Fruit fly (Drosophila melanogaster) whole organism, embryonic: ENCODE measurements around the gene CG5181.

Source experiments
- Atf-2 ChIP-seq: fragments of 200-800 bp; sonication (Bioruptor generic); optimal IDR thresholded peaks from 2 replicates; lab custom pipeline; 2016; ENCODE audit warnings: missing biosample characterization, missing genetic modification characterization
- Bteb2 ChIP-seq: fragments of 200-800 bp; sonication (Bioruptor generic); optimal IDR thresholded peaks from 2 replicates; lab custom pipeline; 2016; ENCODE audit warnings: missing biosample characterization, missing genetic modification characterization
- CG10565 ChIP-seq: fragments of 200-800 bp; sonication (Bioruptor generic); optimal IDR thresholded peaks from 3 replicates; lab custom pipeline; 2016; ENCODE audit warnings: missing biosample characterization, mild to moderate bottlenecking, missing genetic modification characterization
- CG10959 ChIP-seq: fragments of 200-800 bp; sonication (Bioruptor generic); IDR thresholded peaks from 2 replicates; pipeline ENCODE4 v1.3.6; 2022; ENCODE audit warnings: missing biosample characterization, missing genetic modification characterization
- CG12299 ChIP-seq: fragments of 200-800 bp; sonication (Bioruptor generic); optimal IDR thresholded peaks from 2 replicates; lab custom pipeline; 2018; ENCODE audit warnings: missing biosample characterization, mild to moderate bottlenecking, missing genetic modification characterization
- CG17328 ChIP-seq: fragments of 200-800 bp; sonication (Bioruptor generic); IDR thresholded peaks from 2 replicates; pipeline ENCODE4 v1.3.6; 2022; ENCODE audit warnings: missing biosample characterization, missing genetic modification characterization
- CG17359 ChIP-seq: fragments of 200-800 bp; sonication (Bioruptor generic); optimal IDR thresholded peaks from 3 replicates; lab custom pipeline; 2018; ENCODE audit warnings: missing biosample characterization, mild to moderate bottlenecking, missing genetic modification characterization, moderate library complexity
- CG18599 ChIP-seq: fragments of 200-800 bp; sonication (Bioruptor generic); optimal IDR thresholded peaks from 3 replicates; lab custom pipeline; 2017; ENCODE audit warnings: missing biosample characterization, missing genetic modification characterization, mild to moderate bottlenecking, moderate library complexity, missing genetic modification reagents
- CG2199 ChIP-seq: fragments of 200-800 bp; sonication (Bioruptor generic); IDR thresholded peaks from 3 replicates; pipeline ENCODE4 v1.3.6; 2022; ENCODE audit warnings: missing biosample characterization, missing genetic modification characterization
- CG2202 ChIP-seq: fragments of 200-800 bp; sonication (Bioruptor generic); optimal IDR thresholded peaks from 2 replicates; lab custom pipeline; 2018; ENCODE audit warnings: missing biosample characterization, mild to moderate bottlenecking, missing genetic modification characterization
- CG32767 ChIP-seq: fragments of 200-800 bp; sonication (Bioruptor generic); IDR thresholded peaks from 2 replicates; pipeline ENCODE4 v1.3.6; 2022; ENCODE audit warnings: missing biosample characterization, missing genetic modification characterization
- CG34376 ChIP-seq: fragments of 200-800 bp; sonication (Bioruptor generic); optimal IDR thresholded peaks from 2 replicates; lab custom pipeline; 2018; ENCODE audit warnings: missing biosample characterization, mild to moderate bottlenecking, missing genetic modification characterization
- CG6254 ChIP-seq: fragments of 200-800 bp; sonication (Bioruptor generic); optimal IDR thresholded peaks from 3 replicates; lab custom pipeline; 2017; ENCODE audit warnings: mild to moderate bottlenecking, missing biosample characterization, missing genetic modification reagents, missing genetic modification characterization
- CG8765 ChIP-seq: fragments of 200-800 bp; sonication (Bioruptor generic); IDR thresholded peaks from 2 replicates; pipeline ENCODE4 v1.3.6; 2022; ENCODE audit warnings: missing biosample characterization, missing genetic modification characterization
- CG9797 ChIP-seq: fragments of 200-800 bp; sonication (Bioruptor generic); optimal IDR thresholded peaks from 3 replicates; lab custom pipeline; 2018; ENCODE audit warnings: missing biosample characterization, mild to moderate bottlenecking, missing genetic modification characterization
- CG9817 ChIP-seq: fragments of 200-800 bp; sonication (Bioruptor generic); optimal IDR thresholded peaks from 2 replicates; lab custom pipeline; 2018; ENCODE audit warnings: missing biosample characterization, mild to moderate bottlenecking, missing genetic modification characterization, moderate library complexity
- H2.0 ChIP-seq: fragments of 200-800 bp; sonication (Bioruptor generic); IDR thresholded peaks from 2 replicates; pipeline ENCODE4 v1.3.6; 2022; ENCODE audit warnings: missing biosample characterization, missing genetic modification characterization
- Hr51 ChIP-seq, 2 experiments: fragments of 200-800 bp; sonication (Bioruptor generic); optimal IDR thresholded peaks; 2 replicates in 1 of 2; 3 replicates in 1 of 2; lab custom pipeline; 2016 to 2018; ENCODE audit warnings: missing biosample characterization in 2 of 2, missing genetic modification characterization in 2 of 2, mild to moderate bottlenecking in 1 of 2, moderate library complexity in 1 of 2
- Mad ChIP-seq: fragments of 200-800 bp; sonication (Bioruptor generic); optimal IDR thresholded peaks from 2 replicates; lab custom pipeline; 2016; ENCODE audit warnings: missing biosample characterization, missing genetic modification characterization
- Mes4 ChIP-seq: fragments of 200-800 bp; sonication (Bioruptor generic); optimal IDR thresholded peaks from 2 replicates; lab custom pipeline; 2016; ENCODE audit warnings: missing biosample characterization, missing genetic modification characterization
- Neu2 ChIP-seq: fragments of 200-800 bp; sonication (Bioruptor generic); optimal IDR thresholded peaks from 3 replicates; lab custom pipeline; 2016; ENCODE audit warnings: missing biosample characterization, missing genetic modification characterization, borderline replicate concordance
- Scr ChIP-seq: fragments of 200-800 bp; sonication (Bioruptor generic); IDR thresholded peaks from 2 replicates; pipeline ENCODE4 v1.3.6; 2022; ENCODE audit warnings: missing biosample characterization, missing genetic modification characterization; ENCODE audit not compliant: partially characterized antibody
- Trl ChIP-seq, 3 experiments: fragments of >200 bp in 2 of 3; fragments of 200-800 bp in 1 of 3; sonication (Bioruptor generic) in 1 of 3; optimal IDR thresholded peaks; 2 replicates in 1 of 3; 3 replicates in 2 of 3; lab custom pipeline; 2016 to 2017; ENCODE audit warnings: missing biosample characterization in 1 of 3, missing genetic modification characterization in 1 of 3
- ara ChIP-seq: fragments of 200-800 bp; sonication (Bioruptor generic); IDR thresholded peaks from 2 replicates; pipeline ENCODE4 v1.3.6; 2022; ENCODE audit warnings: missing biosample characterization, missing genetic modification characterization
- bsh ChIP-seq, 2 experiments: fragments of 200-800 bp; sonication (Bioruptor generic); optimal IDR thresholded peaks; 2 replicates each; lab custom pipeline; 2017 to 2018; ENCODE audit warnings: mild to moderate bottlenecking in 2 of 2, missing biosample characterization in 2 of 2, missing genetic modification characterization in 2 of 2, moderate library complexity in 1 of 2
- chm ChIP-seq: fragments of 200-800 bp; sonication (Bioruptor generic); IDR thresholded peaks from 2 replicates; pipeline ENCODE4 v1.3.6; 2022; ENCODE audit warnings: missing biosample characterization, missing genetic modification characterization
- danr ChIP-seq: fragments of 200-800 bp; sonication (Bioruptor generic); IDR thresholded peaks from 2 replicates; pipeline ENCODE4 v1.3.6; 2022; ENCODE audit warnings: missing biosample characterization, missing genetic modification characterization
- dimm ChIP-seq: fragments of 200-800 bp; sonication (Bioruptor generic); IDR thresholded peaks from 2 replicates; pipeline ENCODE4 v1.3.6; 2022; ENCODE audit warnings: missing biosample characterization, missing genetic modification characterization
- dm ChIP-seq: fragments of 200-800 bp; sonication (Bioruptor generic); optimal IDR thresholded peaks from 3 replicates; lab custom pipeline; 2016; ENCODE audit warnings: missing biosample characterization, missing genetic modification characterization
- dmrt99B ChIP-seq: fragments of 200-800 bp; sonication (Bioruptor generic); optimal IDR thresholded peaks from 2 replicates; lab custom pipeline; 2018; ENCODE audit warnings: missing biosample characterization, mild to moderate bottlenecking, missing genetic modification characterization, moderate library complexity
- fd102C ChIP-seq: fragments of 200-800 bp; sonication (Bioruptor generic); optimal IDR thresholded peaks from 2 replicates; lab custom pipeline; 2018; ENCODE audit warnings: missing biosample characterization, mild to moderate bottlenecking, missing genetic modification characterization, moderate library complexity
- fru ChIP-seq: fragments of >200 bp; optimal IDR thresholded peaks from 2 replicates; lab custom pipeline; 2017
- gce ChIP-seq: fragments of 200-800 bp; sonication (Bioruptor generic); IDR thresholded peaks from 3 replicates; pipeline ENCODE4 v1.3.6; 2022; ENCODE audit warnings: missing biosample characterization, missing genetic modification characterization
- grn ChIP-seq: fragments of 200-800 bp; sonication (Bioruptor generic); optimal IDR thresholded peaks from 3 replicates; lab custom pipeline; 2017; ENCODE audit warnings: missing biosample characterization, missing genetic modification characterization
- gsb ChIP-seq: fragments of 200-800 bp; sonication (Bioruptor generic); IDR thresholded peaks from 2 replicates; pipeline ENCODE4 v1.3.6; 2022; ENCODE audit warnings: missing biosample characterization, missing genetic modification characterization
- hbn ChIP-seq: fragments of 200-800 bp; sonication (Bioruptor generic); IDR thresholded peaks from 2 replicates; pipeline ENCODE4 v1.3.6; 2022; ENCODE audit warnings: missing biosample characterization, missing genetic modification characterization; ENCODE audit not compliant: partially characterized antibody
- hkb ChIP-seq, 2 experiments: fragments of 200-800 bp in 1 of 2; fragments of >200 bp in 1 of 2; sonication (Bioruptor generic) in 1 of 2; IDR thresholded peaks in 1 of 2; optimal IDR thresholded peaks in 1 of 2; 2 replicates each; pipeline versions ENCODE4 v1.3.6 to Lab custom; 2017 to 2022; ENCODE audit warnings: missing biosample characterization in 1 of 2, missing genetic modification characterization in 1 of 2
- odd ChIP-seq: fragments of 200-800 bp; sonication (Bioruptor generic); optimal IDR thresholded peaks from 2 replicates; lab custom pipeline; 2017; ENCODE audit warnings: missing biosample characterization, mild to moderate bottlenecking, missing genetic modification characterization
- p53 ChIP-seq: fragments of 200-800 bp; sonication (Bioruptor generic); optimal IDR thresholded peaks from 2 replicates; lab custom pipeline; 2016; ENCODE audit warnings: missing biosample characterization, missing genetic modification characterization
- psq ChIP-seq: fragments of 200-800 bp; sonication (Bioruptor generic); optimal IDR thresholded peaks from 2 replicates; lab custom pipeline; 2017; ENCODE audit warnings: missing biosample characterization, missing genetic modification characterization
- ranshi ChIP-seq: fragments of 200-800 bp; sonication (Bioruptor generic); IDR thresholded peaks from 2 replicates; pipeline ENCODE4 v1.3.6; 2022; ENCODE audit warnings: missing biosample characterization, missing genetic modification characterization
- sim ChIP-seq: fragments of 200-800 bp; sonication (Bioruptor generic); IDR thresholded peaks from 2 replicates; pipeline ENCODE4 v1.3.6; 2022; ENCODE audit warnings: missing biosample characterization, missing genetic modification characterization
- sima ChIP-seq: fragments of 200-800 bp; sonication (Bioruptor generic); optimal IDR thresholded peaks from 2 replicates; lab custom pipeline; 2016; ENCODE audit warnings: missing biosample characterization, missing genetic modification characterization
- sisA ChIP-seq: fragments of 200-800 bp; sonication (Bioruptor generic); IDR thresholded peaks from 2 replicates; pipeline ENCODE4 v1.3.6; 2022; ENCODE audit warnings: missing biosample characterization, missing genetic modification characterization
- tap ChIP-seq: fragments of 200-800 bp; optimal IDR thresholded peaks from 3 replicates; lab custom pipeline; 2019; ENCODE audit warnings: missing biosample characterization, mild to moderate bottlenecking, missing genetic modification characterization, moderate library complexity
- toy ChIP-seq: fragments of 200-800 bp; sonication (Bioruptor generic); IDR thresholded peaks from 2 replicates; pipeline ENCODE4 v1.3.6; 2022; ENCODE audit warnings: missing biosample characterization, missing genetic modification characterization
- vvl ChIP-seq: fragments of 200-800 bp; sonication (Bioruptor generic); IDR thresholded peaks from 2 replicates; pipeline ENCODE4 v1.3.6; 2022; ENCODE audit warnings: missing biosample characterization, missing genetic modification characterization
- wek ChIP-seq: fragments of 200-800 bp; sonication (Bioruptor generic); optimal IDR thresholded peaks from 3 replicates; lab custom pipeline; 2018; ENCODE audit warnings: missing biosample characterization, mild to moderate bottlenecking, missing genetic modification characterization, moderate library complexity
- z ChIP-seq: fragments of 200-800 bp; sonication (Bioruptor generic); IDR thresholded peaks from 3 replicates; pipeline ENCODE4 v1.3.6; 2022; ENCODE audit warnings: missing biosample characterization, missing genetic modification characterization

Gene CG5181

DNA sequence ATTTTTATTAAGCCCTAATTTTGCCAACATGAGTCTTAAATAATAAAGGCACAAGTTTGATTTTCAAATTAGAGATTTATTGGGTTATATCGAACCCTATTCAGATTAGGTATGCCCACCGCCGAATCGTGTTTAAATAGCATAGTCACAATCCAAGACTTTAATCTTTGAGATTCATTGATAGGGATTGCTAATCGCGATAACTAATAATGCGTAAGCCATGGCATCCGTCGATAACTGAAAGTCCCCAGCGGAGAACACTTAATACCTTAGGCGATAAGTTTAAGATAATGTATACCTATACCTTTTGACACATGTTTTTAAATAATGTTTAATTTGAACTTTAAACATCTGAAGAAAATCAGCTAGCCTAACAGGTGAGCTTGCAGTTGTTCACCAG is 25.9 kb upstream of the CG5181 start (continued):
- TF ChIP-seq odd (no peak), p53 (GFP tag; lab: Kevin White, UChicago) (no peak), CG2202 (tag; lab: Kevin White, UChicago) (no peak), gsb (GFP tag; lab: Robert Waterston, UW) (no peak), Hr51 (GFP tag; optimal IDR thresholded peaks at IDR 0.05; lab: Kevin White, UChicago) (no peak), CG6254 (GFP tag; lab: Kevin White, UChicago) (no peak), CG8765 (no peak), ranshi (GFP tag; lab: Robert Waterston, UW) (no peak), bsh (GFP tag; optimal IDR thresholded peaks at IDR 0.05; lab: Kevin White, UChicago) (no peak), grn (GFP tag; lab: Kevin White, UChicago) (peak; percentile 56), Neu2 (GFP tag; lab: Kevin White, UChicago) (no peak), Mad (GFP tag; lab: Kevin White, UChicago) (no peak), Mes4 (GFP tag; lab: Kevin White, UChicago) (no peak), Scr (GFP tag; lab: Robert Waterston, UW) (no peak)

DNA sequence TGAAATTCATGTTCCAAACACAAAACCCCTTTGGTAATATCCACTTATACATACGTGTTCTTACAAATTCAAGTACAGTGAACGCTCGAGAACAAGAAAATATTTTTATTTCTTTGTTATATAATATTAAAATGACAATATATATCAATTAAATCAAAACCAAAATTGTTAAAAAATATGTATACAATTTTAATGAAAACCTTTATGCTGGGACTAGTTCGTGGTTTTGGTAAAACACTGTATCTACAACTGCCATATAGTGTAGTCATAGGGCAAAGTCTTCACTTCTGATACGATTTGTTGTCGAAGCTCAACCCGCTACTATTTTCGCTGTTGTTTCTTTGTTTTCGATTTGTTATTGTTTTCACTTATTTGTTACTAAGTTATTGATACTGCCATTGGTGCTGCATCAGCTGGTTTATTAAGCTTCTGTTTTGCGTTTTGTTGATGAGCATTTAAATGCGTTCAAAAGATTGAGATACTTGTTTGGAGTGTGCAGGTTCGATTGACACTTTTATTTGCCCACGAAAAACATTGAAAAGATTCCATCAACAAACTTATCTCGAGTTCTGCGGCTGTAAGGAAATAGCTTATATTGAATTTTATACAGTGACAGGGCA is 25.2 kb upstream of the CG5181 start:
- TF ChIP-seq CG17359 (tag; lab: Kevin White, UChicago) (peak; percentile 36), Trl (optimal IDR thresholded peaks at IDR 0.05; lab: Kevin White, UChicago) (no peak), Trl (GFP tag; optimal IDR thresholded peaks at IDR 0.05; lab: Kevin White, UChicago) (no peak), ara (GFP tag; lab: Robert Waterston, UW) (no peak), z (GFP tag; lab: Robert Waterston, UW) (no peak), dmrt99B (tag; lab: Kevin White, UChicago) (peak; percentile 12), H2.0 (GFP tag; lab: Robert Waterston, UW) (peak; percentile 35), CG32767 (GFP tag; lab: Robert Waterston, UW) (peak; percentile 21; the same call in 1 of the 2 replicates), Bteb2 (no peak), sisA (GFP tag; lab: Robert Waterston, UW) (peak; percentile 43), ranshi (GFP tag; lab: Robert Waterston, UW) (peak; percentile 38), toy (GFP tag; lab: Robert Waterston, UW) (no peak), CG17328 (GFP tag; lab: Robert Waterston, UW) (peak; percentile 49; the same call in 1 of the 2 replicates), chm (GFP tag; lab: Robert Waterston, UW) (no peak), CG34376 (GFP tag; lab: Kevin White, UChicago) (no peak), wek (no peak), CG10565 (GFP tag; lab: Kevin White, UChicago) (no peak), psq (GFP tag; lab: Kevin White, UChicago) (no peak), vvl (GFP tag; lab: Robert Waterston, UW) (peak; percentile 78), hkb (optimal IDR thresholded peaks at IDR 0.05; lab: Kevin White, UChicago) (no peak), hkb (GFP tag; IDR thresholded peaks at IDR 0.05; lab: Robert Waterston, UW) (peak; percentile 35), CG18599 (GFP tag; lab: Kevin White, UChicago) (peak; percentile 67), CG12299 (peak; percentile 28), dimm (GFP tag; lab: Robert Waterston, UW) (no peak), Atf-2 (GFP tag; lab: Kevin White, UChicago) (no peak), danr (GFP tag; lab: Robert Waterston, UW) (no peak), hbn (GFP tag; lab: Robert Waterston, UW) (no peak), sima (GFP tag; lab: Kevin White, UChicago) (no peak), gce (no peak), CG9817 (tag; lab: Kevin White, UChicago) (no peak), CG10959 (GFP tag; lab: Robert Waterston, UW) (no peak), dm (no peak), tap (tag; lab: Kevin White, UChicago) (peak; percentile 40), fru (lab: Kevin White, UChicago) (no peak), CG2199 (GFP tag; lab: Robert Waterston, UW) (no peak), sim (GFP tag; lab: Robert Waterston, UW) (no peak), CG9797 (GFP tag; lab: Kevin White, UChicago) (no peak), fd102C (GFP tag; lab: Kevin White, UChicago) (no peak)
